Fruit fly (Drosophila melanogaster): ENCODE data around the gene sala.

Gene sala

DNA sequence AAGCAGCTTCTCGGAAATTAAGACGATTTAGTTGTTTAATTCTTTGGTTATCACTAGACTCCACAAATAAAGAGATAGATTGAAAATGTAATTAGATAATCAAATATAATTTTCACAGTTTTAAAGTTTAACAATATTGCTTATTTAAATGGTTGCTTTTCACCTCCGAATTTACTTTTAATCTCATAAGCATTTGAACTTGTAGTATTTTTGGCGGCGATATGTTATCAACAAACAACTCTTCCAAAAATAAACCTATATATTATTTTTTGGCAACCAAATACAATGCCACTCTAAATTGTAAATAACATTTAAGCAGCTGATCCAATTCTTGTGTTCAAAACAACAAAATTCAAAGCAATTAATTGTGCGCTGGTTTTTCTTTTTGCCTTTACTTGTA is at the start of gene sala, which contains the start of gene CG43355:
sala (plus strand) TSS at position 301 of the 400 bp plus-strand sequence.
CG43355 (plus strand) TSS at position 301 of the 400 bp plus-strand sequence.
- TF ChIP-seq ERR (GFP tag; optimal IDR thresholded peaks at IDR 0.05) (no peak), CG2116 (GFP tag; optimal IDR thresholded peaks at IDR 0.05) (peak; percentile 20)

DNA sequence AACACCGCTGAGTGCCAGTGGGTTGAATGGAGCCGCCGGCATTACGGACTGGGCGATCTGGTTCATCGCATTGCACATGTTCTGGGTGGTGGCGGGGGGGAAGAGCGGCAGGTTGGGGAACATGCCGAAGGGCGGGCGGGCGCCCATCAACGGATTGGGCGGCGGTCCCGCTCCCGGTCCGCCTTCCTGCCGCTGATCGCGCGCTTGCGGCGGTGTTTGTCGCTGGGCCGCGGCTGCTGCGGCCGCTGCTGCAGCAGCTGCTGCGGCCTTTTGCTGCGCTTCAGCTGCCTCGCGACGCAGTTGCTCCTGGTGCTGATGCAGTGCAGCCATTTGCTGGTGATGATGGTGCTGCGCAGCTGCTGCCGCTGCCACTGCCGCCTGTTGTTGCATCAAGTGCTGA is 48.0 kb upstream of the sala start:
- TF ChIP-seq CG6791 (GFP tag; IDR thresholded peaks at IDR 0.05; ENCODE audit: partially characterized antibody), result 0 out of 3 replicates have a peak, but pooled peaks have one; percentile 11
- TF ChIP-seq crol (GFP tag; IDR thresholded peaks at IDR 0.05), result peak; percentile 38; the same call in 1 of the 2 replicates
- TF ChIP-seq Jarid2 (GFP tag; optimal IDR thresholded peaks at IDR 0.05), result no peak
- TF ChIP-seq CG16779 (GFP tag; IDR thresholded peaks at IDR 0.05), result no peak
- no peak for TF ChIP-seq HmgD (GFP tag; optimal IDR thresholded peaks at IDR 0.05)
- no peak for TF ChIP-seq lab (GFP tag; optimal IDR thresholded peaks at IDR 0.05)
- TF ChIP-seq aop (GFP tag; IDR thresholded peaks at IDR 0.05), result no peak
- no peak for TF ChIP-seq dmrt99B (tag; optimal IDR thresholded peaks at IDR 0.05)
- no peak for TF ChIP-seq dimm (GFP tag; IDR thresholded peaks at IDR 0.05)
- no peak for TF ChIP-seq CG12236 (GFP tag; optimal IDR thresholded peaks at IDR 0.05)
- TF ChIP-seq Optix (GFP tag; IDR thresholded peaks at IDR 0.05), result no peak
- TF ChIP-seq row (GFP tag; IDR thresholded peaks at IDR 0.05), result 0 out of 3 replicates have a peak, but pooled peaks have one; percentile 7
- no peak for TF ChIP-seq CG31441 (GFP tag; IDR thresholded peaks at IDR 0.05)
- TF ChIP-seq CG17802 (tag; optimal IDR thresholded peaks at IDR 0.05), result no peak
- TF ChIP-seq CG10565 (GFP tag; optimal IDR thresholded peaks at IDR 0.05), result no peak
- no peak for TF ChIP-seq bowl (GFP tag; IDR thresholded peaks at IDR 0.05)
- TF ChIP-seq CG6813 (GFP tag; optimal IDR thresholded peaks at IDR 0.05), result no peak
- TF ChIP-seq Meics (GFP tag; optimal IDR thresholded peaks at IDR 0.05), result no peak
- no peak for TF ChIP-seq cas (GFP tag; IDR thresholded peaks at IDR 0.05)
- TF ChIP-seq CG15269 (tag; optimal IDR thresholded peaks at IDR 0.05), result no peak
- TF ChIP-seq CG15479 (GFP tag; optimal IDR thresholded peaks at IDR 0.05), result no peak
- no peak for TF ChIP-seq CG7987 (GFP tag; optimal IDR thresholded peaks at IDR 0.05)
- TF ChIP-seq CG12299 (tag; optimal IDR thresholded peaks at IDR 0.05), result no peak
- TF ChIP-seq Awh (GFP tag; IDR thresholded peaks at IDR 0.05), result no peak
- TF ChIP-seq az2 (GFP tag; optimal IDR thresholded peaks at IDR 0.05), result no peak
- TF ChIP-seq gro (GFP tag; optimal IDR thresholded peaks at IDR 0.05), result no peak
- TF ChIP-seq CG31224 (GFP tag; IDR thresholded peaks at IDR 0.05), result no peak
- TF ChIP-seq sug (tag; optimal IDR thresholded peaks at IDR 0.05), result no peak
- peak; percentile 47 for TF ChIP-seq Hr39 (optimal IDR thresholded peaks at IDR 0.05)

- peak; percentile 89 for TF ChIP-seq Jarid2 (GFP tag; optimal IDR thresholded peaks at IDR 0.05)
- no peak for TF ChIP-seq GATAe (GFP tag; conservative IDR thresholded peaks at IDR 0.05)
- TF ChIP-seq Usf (GFP tag; optimal IDR thresholded peaks at IDR 0.05), result no peak
- TF ChIP-seq Atf6 (GFP tag; IDR thresholded peaks at IDR 0.05), result no peak
- peak in 1 of 2 experiments; percentile 28 for TF ChIP-seq Eip74EF (GFP tag; optimal IDR thresholded peaks at IDR 0.05)
- no peak for TF ChIP-seq dan (GFP tag; IDR thresholded peaks at IDR 0.05)
- no peak for TF ChIP-seq lilli (GFP tag; optimal IDR thresholded peaks at IDR 0.05)
- TF ChIP-seq exex (tag; optimal IDR thresholded peaks at IDR 0.05), result no peak
- TF ChIP-seq CG17829 (tag; optimal IDR thresholded peaks at IDR 0.05), result no peak
- no peak for TF ChIP-seq Vsx1 (GFP tag; optimal IDR thresholded peaks at IDR 0.05)
- no peak; the same call in 1 of the 2 replicates for TF ChIP-seq MBD-R2 (GFP tag; IDR thresholded peaks at IDR 0.05)
- TF ChIP-seq CG17359 (tag; optimal IDR thresholded peaks at IDR 0.05), result no peak
- no peak for TF ChIP-seq sisA (GFP tag; IDR thresholded peaks at IDR 0.05)
- no peak for TF ChIP-seq CG7928 (GFP tag; optimal IDR thresholded peaks at IDR 0.05)
- no peak for TF ChIP-seq CG7963 (GFP tag; IDR thresholded peaks at IDR 0.05; ENCODE audit: partially characterized antibody)
- TF ChIP-seq stwl (tag; optimal IDR thresholded peaks at IDR 0.05), result no peak
- no peak for TF ChIP-seq CrebB (tag; optimal IDR thresholded peaks at IDR 0.05)
- no peak for TF ChIP-seq CG18011 (GFP tag; optimal IDR thresholded peaks at IDR 0.05)
Measured at dm6 chr2L:11445479-11446379, 38.8 kb upstream of the sala start, which contains the start of gene salm. Gene salm, minus strand, starts transcription at chr2L:11445614.
